Fruit fly (Drosophila melanogaster): ENCODE data around the gene CG9641.

The CG9641 gene

DNA sequence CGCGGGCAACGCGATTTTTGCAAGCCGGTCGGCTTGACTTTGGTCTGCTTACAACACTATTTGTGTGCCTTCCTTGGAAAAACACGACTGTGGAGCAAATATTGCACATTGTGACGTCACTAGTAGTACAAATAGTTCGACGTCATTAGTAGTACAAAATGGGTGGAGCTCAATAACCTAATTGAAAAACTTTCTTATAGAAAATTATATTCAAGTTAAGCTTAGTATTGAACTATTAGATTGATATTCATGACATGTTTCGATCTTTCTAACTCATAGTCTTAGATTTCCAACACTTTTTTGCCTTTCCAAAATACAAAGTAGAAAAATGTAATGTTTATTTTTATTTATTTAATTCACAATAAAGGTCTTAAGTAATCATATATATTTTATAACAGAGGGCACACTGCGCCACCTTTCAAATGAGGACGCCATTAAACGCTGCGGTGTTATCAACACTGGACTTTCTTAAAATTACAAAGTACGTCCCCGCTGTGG, 4.2 kb downstream of the CG9641 start, which contains the start of the genes Rrp1 and gammaTub23C (continued):
- TF ChIP-seq Gug (GFP tag; IDR thresholded peaks at IDR 0.05) (peak; percentile 88), Dip2 (GFP tag; IDR thresholded peaks at IDR 0.05) (0 out of 2 replicates have a peak, but pooled peaks have one; percentile 25), Optix (GFP tag; IDR thresholded peaks at IDR 0.05) (0 out of 3 replicates have a peak, but pooled peaks have one; percentile 31), CG2199 (GFP tag; IDR thresholded peaks at IDR 0.05) (no peak), CG17328 (GFP tag; IDR thresholded peaks at IDR 0.05) (peak; percentile 43; the same call in 1 of the 2 replicates), CG7357 (GFP tag; IDR thresholded peaks at IDR 0.05) (peak; percentile 70), CG32772 (GFP tag; IDR thresholded peaks at IDR 0.05) (peak; percentile 88), hth (optimal IDR thresholded peaks at IDR 0.05) (no peak), Dek (tag; optimal IDR thresholded peaks at IDR 0.05) (peak; percentile 85), Taf1 (GFP tag; IDR thresholded peaks at IDR 0.05) (peak; percentile 42; the same call in 1 of the 2 replicates), crp (GFP tag; optimal IDR thresholded peaks at IDR 0.05) (peak in 1 of 2 experiments; percentile 63), Nf-YA (GFP tag; IDR thresholded peaks at IDR 0.05) (no peak), ase (GFP tag; IDR thresholded peaks at IDR 0.05) (peak; percentile 78), CG2712 (tag; optimal IDR thresholded peaks at IDR 0.05) (peak; percentile 94), tna (GFP tag; IDR thresholded peaks at IDR 0.05; ENCODE audit: partially characterized antibody) (no peak), nom (GFP tag; optimal IDR thresholded peaks at IDR 0.05) (peak; percentile 84), tin (GFP tag; optimal IDR thresholded peaks at IDR 0.05) (peak; percentile 94), ftz-f1 (GFP tag; optimal IDR thresholded peaks at IDR 0.05) (peak; percentile 40), dm (GFP tag; optimal IDR thresholded peaks at IDR 0.05) (peak; percentile 40), jumu (GFP tag; optimal IDR thresholded peaks at IDR 0.05) (peak; percentile 57), CG2875 (GFP tag; optimal IDR thresholded peaks at IDR 0.05) (peak; percentile 73), CG15696 (tag; optimal IDR thresholded peaks at IDR 0.05) (peak; percentile 88), dan (GFP tag; IDR thresholded peaks at IDR 0.05) (peak; percentile 52; the same call in 1 of the 2 replicates), CG32532 (GFP tag; IDR thresholded peaks at IDR 0.05) (peak; percentile 83), CG12744 (GFP tag; optimal IDR thresholded peaks at IDR 0.05) (peak; percentile 48), CG8359 (GFP tag; optimal IDR thresholded peaks at IDR 0.05; ENCODE audit: borderline replicate concordance) (peak; percentile 68), ATbp (GFP tag; optimal IDR thresholded peaks at IDR 0.05) (peak; percentile 75), chif (GFP tag; optimal IDR thresholded peaks at IDR 0.05) (peak; percentile 48 to 81), lab (GFP tag; optimal IDR thresholded peaks at IDR 0.05) (peak; percentile 89), tio (GFP tag; optimal IDR thresholded peaks at IDR 0.05) (peak; percentile 98), kni (GFP tag; optimal IDR thresholded peaks at IDR 0.05) (peak; percentile 85), CG10274 (GFP tag; optimal IDR thresholded peaks at IDR 0.05) (peak; percentile 76), unpg (GFP tag; optimal IDR thresholded peaks at IDR 0.05) (peak; percentile 82), gcm2 (GFP tag; optimal IDR thresholded peaks at IDR 0.05) (peak; percentile 55), gcm (GFP tag; optimal IDR thresholded peaks at IDR 0.05) (peak; percentile 86), CG10209 (GFP tag; optimal IDR thresholded peaks at IDR 0.05) (peak; percentile 93), chm (GFP tag; IDR thresholded peaks at IDR 0.05) (0 out of 2 replicates have a peak, but pooled peaks have one; percentile 12), Bteb2 (GFP tag; optimal IDR thresholded peaks at IDR 0.05) (peak; percentile 67), sisA (GFP tag; IDR thresholded peaks at IDR 0.05) (peak; percentile 87), CG43689 (GFP tag; IDR thresholded peaks at IDR 0.05) (0 out of 2 replicates have a peak, but pooled peaks have one; percentile 21), maf-S (GFP tag; optimal IDR thresholded peaks at IDR 0.05) (peak; percentile 63), CG17186 (GFP tag; optimal IDR thresholded peaks at IDR 0.05) (peak; percentile 64), z (GFP tag; IDR thresholded peaks at IDR 0.05) (no peak), CG2116 (GFP tag; optimal IDR thresholded peaks at IDR 0.05) (peak; percentile 83), CG33213 (GFP tag; optimal IDR thresholded peaks at IDR 0.05) (peak; percentile 34), CG10979 (tag; optimal IDR thresholded peaks at IDR 0.05) (peak; percentile 89), CG14014 (GFP tag; IDR thresholded peaks at IDR 0.05) (peak; percentile 74), CG10959 (GFP tag; IDR thresholded peaks at IDR 0.05) (peak; percentile 55; the same call in 1 of the 2 replicates), slp2 (GFP tag; optimal IDR thresholded peaks at IDR 0.05) (peak; percentile 62), cato (GFP tag; optimal IDR thresholded peaks at IDR 0.05; ENCODE audit: borderline replicate concordance) (peak; percentile 92)

Data from whole organism, embryonic.